Worm (Caenorhabditis elegans) whole organism, L4 larva: Measurements from ENCODE around the gene efl-3.

Experiments
- ama-1 ChIP-seq: fragments of 150-350 bp; optimal IDR thresholded peaks from 2 replicates; lab custom pipeline; 2014; ENCODE audit warnings: inconsistent platforms, mixed read lengths
- ceh-82 ChIP-seq: sonication (generic microtip); optimal IDR thresholded peaks from 2 replicates; lab custom pipeline; 2017; ENCODE audit warnings: missing biosample characterization, missing genetic modification characterization
- ces-1 ChIP-seq: fragments of 150-350 bp; sonication (generic microtip); optimal IDR thresholded peaks from 4 replicates; lab custom pipeline; 2014; ENCODE audit warnings: missing biosample characterization, missing genetic modification reagents, missing genetic modification characterization
- fkh-10 ChIP-seq: fragments of 150-350 bp; optimal IDR thresholded peaks from 2 replicates; lab custom pipeline; 2014; ENCODE audit warnings: missing biosample characterization, missing genetic modification reagents, missing genetic modification characterization
- jun-1 ChIP-seq: fragments of 150-350 bp; optimal IDR thresholded peaks from 2 replicates; lab custom pipeline; 2014; ENCODE audit warnings: missing biosample characterization, missing genetic modification reagents, missing genetic modification characterization
- lin-15B ChIP-seq: fragments of 150-350 bp; sonication (generic microtip); optimal IDR thresholded peaks from 3 replicates; lab custom pipeline; 2014; ENCODE audit warnings: missing biosample characterization, missing genetic modification characterization
- unc-39 ChIP-seq: sonication (generic microtip); optimal IDR thresholded peaks from 2 replicates; lab custom pipeline; 2017; ENCODE audit warnings: missing biosample characterization, missing genetic modification characterization
- ztf-11 ChIP-seq: fragments of 150-350 bp; optimal IDR thresholded peaks from 2 replicates; lab custom pipeline; 2014; ENCODE audit warnings: missing biosample characterization, missing genetic modification characterization

DNA sequence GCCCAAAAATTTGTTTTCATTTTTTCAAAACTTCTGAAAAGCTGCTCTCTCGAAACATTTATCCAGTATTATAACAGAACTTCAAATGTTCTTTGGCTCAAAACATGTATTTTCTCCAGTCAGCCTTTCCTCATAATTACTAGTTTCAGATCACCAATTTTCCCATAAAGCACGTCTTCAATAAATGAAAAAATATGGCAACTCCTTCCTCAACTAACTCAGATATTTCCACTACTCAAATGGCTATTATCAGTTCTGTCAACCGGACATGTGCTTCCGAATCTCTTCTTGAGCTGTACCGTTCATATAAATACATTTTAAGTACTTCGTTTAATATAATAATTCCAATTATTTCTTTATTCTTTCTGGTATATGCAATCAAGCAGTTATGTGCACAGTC, 5.0 kb upstream of the efl-3 start, which contains the start of gene sra-13:
- TF ChIP-seq lin-15B (tag; lab: Kevin White, UChicago) (no peak), jun-1 (tag; lab: Kevin White, UChicago) (no peak), ztf-11 (tag; lab: Kevin White, UChicago) (no peak), ama-1 (no peak), unc-39 (no peak), fkh-10 (no peak), ceh-82 (no peak), ces-1 (GFP tag; lab: Kevin White, UChicago) (no peak)
